Fruit fly (Drosophila melanogaster) whole organism: ENCODE measurements around the gene Ctr1A.

Source experiments
- CG8478 ChIP-seq: fragments of >200 bp; optimal IDR thresholded peaks from 2 replicates; lab custom pipeline; 2018; ENCODE audit warnings: inconsistent platforms
- Dll ChIP-seq: fragments of >200 bp; optimal IDR thresholded peaks from 2 replicates; lab custom pipeline; 2017
- EcR ChIP-seq, 2 experiments: fragments of >200 bp; optimal IDR thresholded peaks; 2 replicates each; lab custom pipeline; 2017; ENCODE audit warnings: missing biosample characterization in 2 of 2, missing genetic modification characterization in 2 of 2, missing genetic modification reagents in 2 of 2
- pan ChIP-seq: fragments of >200 bp; optimal IDR thresholded peaks from 2 replicates; lab custom pipeline; 2017
- psq ChIP-seq: fragments of >200 bp; optimal IDR thresholded peaks from 2 replicates; lab custom pipeline; 2017
- usp ChIP-seq: fragments of >200 bp; optimal IDR thresholded peaks from 2 replicates; lab custom pipeline; 2017; ENCODE audit warnings: missing biosample characterization, missing genetic modification characterization, mixed read lengths

The Ctr1A gene

DNA sequence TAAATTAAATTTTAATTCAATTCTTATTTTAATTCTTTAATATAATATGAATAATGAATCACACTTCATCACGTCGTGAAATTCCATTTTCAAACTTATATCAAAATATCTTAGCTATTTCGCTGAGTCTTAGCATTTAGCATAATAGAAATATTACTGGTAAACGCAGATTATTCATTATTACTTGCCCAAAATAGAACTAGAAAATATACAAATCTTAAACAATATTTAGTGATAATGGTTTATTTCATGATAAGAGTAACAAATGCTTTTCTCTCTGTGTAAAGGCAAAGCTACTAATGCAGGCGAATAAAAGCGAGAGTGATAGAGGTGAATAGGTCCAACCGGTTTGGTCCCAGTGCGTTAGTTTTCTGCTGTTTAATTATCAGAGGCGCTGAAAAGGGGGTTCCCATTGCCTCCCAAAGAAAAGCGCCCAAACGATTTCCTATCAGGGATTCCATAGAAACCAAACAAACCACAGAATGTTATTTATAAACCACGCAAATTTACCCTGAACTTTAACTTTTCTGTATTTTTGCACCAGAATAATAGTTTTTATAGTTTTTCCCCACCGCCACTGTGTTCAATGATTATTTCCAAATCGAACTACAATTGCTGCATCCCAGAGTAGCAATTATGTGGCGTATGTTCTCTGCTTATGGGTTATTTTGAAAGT is 1.6 kb downstream of the Ctr1A start:
- TF ChIP-seq CG8478, result no peak
- no peak for TF ChIP-seq psq
- no peak for TF ChIP-seq EcR (GFP tag; optimal IDR thresholded peaks at IDR 0.05; lab: Kevin White, UChicago)
- no peak for TF ChIP-seq pan (lab: Kevin White, UChicago)
- TF ChIP-seq Dll, result no peak
- TF ChIP-seq usp, result no peak

- TF ChIP-seq EcR (GFP tag; optimal IDR thresholded peaks at IDR 0.05; lab: Kevin White, UChicago) (no peak), pan (lab: Kevin White, UChicago) (no peak), Dll (no peak), CG8478 (no peak), usp (no peak), psq (no peak)
Measured at dm6 chrX:6663976-6664375, 2.5 kb downstream of the Ctr1A start.

- no peak for TF ChIP-seq CG8478
- no peak for TF ChIP-seq EcR (GFP tag; optimal IDR thresholded peaks at IDR 0.05; lab: Kevin White, UChicago)
- TF ChIP-seq usp, result no peak
- TF ChIP-seq psq, result no peak
- no peak for TF ChIP-seq pan (lab: Kevin White, UChicago)
- no peak for TF ChIP-seq Dll
Measured at dm6 chrX:6673637-6674487, 12.4 kb downstream of the Ctr1A start, which contains the start of the genes CG3198 and Mcm6. Gene CG3198, minus strand, starts transcription at chrX:6673973. Gene Mcm6, plus strand, starts transcription at chrX:6674387.

dm6 chrX:6677826-6678489 is 16.5 kb downstream of the Ctr1A start, which contains the start of gene Fum1:
Gene Fum1, plus strand, starts transcription at chrX:6678424.
- no peak for TF ChIP-seq EcR (GFP tag; optimal IDR thresholded peaks at IDR 0.05; lab: Kevin White, UChicago)

DNA sequence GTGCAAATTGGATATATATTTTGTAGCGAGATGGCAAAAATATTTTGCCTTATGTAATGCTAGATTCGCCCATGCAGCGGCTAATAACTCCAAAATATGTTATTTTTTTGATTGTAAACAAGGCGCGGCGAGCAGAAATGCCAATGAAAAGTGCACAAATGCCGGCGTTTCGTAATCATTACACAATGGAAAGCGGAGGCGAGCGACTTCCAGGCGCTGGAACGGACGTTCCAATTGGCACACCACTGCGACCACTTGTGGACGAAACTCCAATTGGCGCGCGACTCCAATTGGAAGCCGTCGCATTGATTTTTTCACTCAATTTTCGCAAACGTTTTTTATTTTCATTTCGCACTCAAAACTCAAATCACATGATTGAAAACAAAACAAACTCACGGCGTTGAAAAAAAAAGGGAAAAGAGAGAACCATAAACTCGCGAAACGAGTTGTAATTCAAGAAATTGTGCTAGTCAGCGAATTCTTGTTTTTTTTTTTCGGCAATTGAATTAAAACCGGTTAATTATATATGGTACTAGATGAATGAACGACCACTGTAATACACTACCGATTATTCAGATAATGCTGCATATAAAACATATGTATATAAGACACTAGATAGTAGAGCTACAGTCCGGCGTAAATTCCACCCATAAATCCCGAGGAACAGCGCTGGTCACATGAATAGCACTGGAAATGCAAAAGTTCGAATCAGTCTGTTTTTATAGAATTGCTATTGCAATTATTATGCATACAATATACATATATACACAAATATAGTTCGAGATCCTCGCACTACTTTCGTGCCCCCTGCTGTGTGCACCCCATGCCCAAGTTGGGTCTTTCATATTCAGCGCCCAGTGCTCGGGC is 17.4 kb downstream of the Ctr1A start, which contains the start of gene ND-ASHI:
Gene ND-ASHI (minus strand): TSS at position 484 of the 867 bp plus-strand sequence.
- TF ChIP-seq Dll, result no peak
- no peak for TF ChIP-seq EcR (GFP tag; optimal IDR thresholded peaks at IDR 0.05; lab: Kevin White, UChicago)
- no peak for TF ChIP-seq CG8478
- no peak for TF ChIP-seq psq
- TF ChIP-seq usp, result no peak
- no peak for TF ChIP-seq pan (lab: Kevin White, UChicago)

- TF ChIP-seq CG8478 (no peak), Dll (peak; percentile 16)
Measured at dm6 chrX:6679502-6679810, 18.0 kb downstream of the Ctr1A start.

DNA sequence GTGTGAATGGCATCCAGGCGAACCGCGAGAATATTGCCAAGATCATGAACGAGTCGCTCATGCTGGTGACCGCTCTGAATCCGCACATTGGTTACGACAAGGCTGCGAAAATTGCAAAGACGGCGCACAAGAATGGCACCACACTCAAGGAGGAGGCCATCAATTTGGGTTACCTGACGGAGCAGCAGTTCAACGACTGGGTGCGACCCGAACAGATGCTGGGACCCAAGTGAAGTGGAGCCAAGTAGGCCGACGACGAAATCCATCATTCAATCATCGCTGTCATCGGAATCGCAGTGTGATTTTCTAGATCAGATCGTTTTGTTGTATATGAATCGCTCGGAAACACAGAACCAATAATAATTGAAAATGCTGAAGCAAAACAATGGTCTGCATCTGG is 20.0 kb downstream of the Ctr1A start, which contains the start of gene Fum2:
Gene Fum2 (plus strand): TSS at position 301 of the 400 bp plus-strand sequence.
- TF ChIP-seq pan (lab: Kevin White, UChicago) (no peak), usp (no peak), CG8478 (no peak)

dm6 chrX:6683635-6684499 is 22.4 kb downstream of the Ctr1A start, which contains the start of gene Pink1:
Gene Pink1, plus strand, starts transcription at chrX:6683798.
- TF ChIP-seq usp (no peak), CG8478 (no peak), Dll (no peak), pan (lab: Kevin White, UChicago) (no peak), psq (no peak), EcR (GFP tag; optimal IDR thresholded peaks at IDR 0.05; lab: Kevin White, UChicago) (no peak)

- no peak for TF ChIP-seq CG8478
Measured at dm6 chrX:6687267-6687666, 25.8 kb downstream of the Ctr1A start, which contains the start of gene CG44303. Gene CG44303, minus strand, starts transcription at chrX:6687420.

dm6 chrX:6688620-6689400 is 27.4 kb downstream of the Ctr1A start, which contains the start of gene CG3184:
Gene CG3184, minus strand, starts transcription at chrX:6688774.
- TF ChIP-seq Dll (no peak), psq (no peak), EcR (GFP tag; optimal IDR thresholded peaks at IDR 0.05; lab: Kevin White, UChicago) (no peak), CG8478 (no peak), pan (lab: Kevin White, UChicago) (no peak), usp (no peak)
